Fruit fly (Drosophila melanogaster): ENCODE data around the gene mRpL36.

The mRpL36 gene

dm6 chr3L:8157079-8157478 lies 32.1 kb upstream of the mRpL36 start:
- TF ChIP-seq CG3032 (tag; optimal IDR thresholded peaks at IDR 0.05): peak; percentile 38
- TF ChIP-seq Hr39 (GFP tag; optimal IDR thresholded peaks at IDR 0.05): peak; percentile 55
- TF ChIP-seq CG3919 (GFP tag; optimal IDR thresholded peaks at IDR 0.05): peak; percentile 64
- peak; percentile 62 for TF ChIP-seq CG8632 (GFP tag; optimal IDR thresholded peaks at IDR 0.05)
- no peak for TF ChIP-seq CG11294 (GFP tag; IDR thresholded peaks at IDR 0.05)
- peak; percentile 43 for TF ChIP-seq cyc (GFP tag; optimal IDR thresholded peaks at IDR 0.05)
- TF ChIP-seq OdsH (GFP tag; optimal IDR thresholded peaks at IDR 0.05): peak; percentile 63
- TF ChIP-seq Blimp-1 (GFP tag; optimal IDR thresholded peaks at IDR 0.05): peak; percentile 4
- no peak for TF ChIP-seq spab (GFP tag; optimal IDR thresholded peaks at IDR 0.05)
- peak; percentile 67 for TF ChIP-seq CG34406 (GFP tag; optimal IDR thresholded peaks at IDR 0.05)
- TF ChIP-seq CG6854 (GFP tag; optimal IDR thresholded peaks at IDR 0.05): no peak
- TF ChIP-seq CG6808 (GFP tag; optimal IDR thresholded peaks at IDR 0.05): no peak
- peak; percentile 32 for TF ChIP-seq Sox15 (GFP tag; optimal IDR thresholded peaks at IDR 0.05)
- TF ChIP-seq CG11762 (GFP tag; optimal IDR thresholded peaks at IDR 0.05; ENCODE audit: insufficient read depth): peak; percentile 41
- peak; percentile 6 for TF ChIP-seq CG32006 (GFP tag; optimal IDR thresholded peaks at IDR 0.05)
- no peak for TF ChIP-seq fd85E (GFP tag; optimal IDR thresholded peaks at IDR 0.05)
- no peak for TF ChIP-seq salr (GFP tag; optimal IDR thresholded peaks at IDR 0.05)
- TF ChIP-seq CG6276 (GFP tag; optimal IDR thresholded peaks at IDR 0.05): no peak
- TF ChIP-seq Eip75B (GFP tag; optimal IDR thresholded peaks at IDR 0.05): peak; percentile 51
- TF ChIP-seq CG10631 (GFP tag; optimal IDR thresholded peaks at IDR 0.05): peak; percentile 53
- no peak for TF ChIP-seq CG15336 (GFP tag; IDR thresholded peaks at IDR 0.05)
- TF ChIP-seq CG8119 (GFP tag; IDR thresholded peaks at IDR 0.05): no peak
- TF ChIP-seq net (GFP tag; optimal IDR thresholded peaks at IDR 0.05): no peak
- no peak for TF ChIP-seq Lpt (GFP tag; optimal IDR thresholded peaks at IDR 0.05)
- TF ChIP-seq CG9139 (GFP tag; optimal IDR thresholded peaks at IDR 0.05): peak; percentile 21
- TF ChIP-seq achi (GFP tag; optimal IDR thresholded peaks at IDR 0.05): peak; percentile 41
- peak; percentile 45 for TF ChIP-seq acj6 (GFP tag; optimal IDR thresholded peaks at IDR 0.05)
- TF ChIP-seq Hr38 (GFP tag; optimal IDR thresholded peaks at IDR 0.05): no peak
- TF ChIP-seq Hr4 (GFP tag; optimal IDR thresholded peaks at IDR 0.05): no peak
- TF ChIP-seq Ets96B (tag; optimal IDR thresholded peaks at IDR 0.05): peak; percentile 30
- TF ChIP-seq CG4318 (GFP tag; optimal IDR thresholded peaks at IDR 0.05): no peak
- TF ChIP-seq dsx (GFP tag; optimal IDR thresholded peaks at IDR 0.05; ENCODE audit: poor library complexity, severe bottlenecking): peak; percentile 18
- peak; percentile 58 for TF ChIP-seq CG31627 (GFP tag; optimal IDR thresholded peaks at IDR 0.05)
- TF ChIP-seq ss (GFP tag; optimal IDR thresholded peaks at IDR 0.05): peak in 1 of 2 experiments; percentile 50
- TF ChIP-seq Gug (GFP tag; IDR thresholded peaks at IDR 0.05): no peak
- peak; percentile 58 for TF ChIP-seq CG10669 (GFP tag; optimal IDR thresholded peaks at IDR 0.05)
- peak; percentile 75 for TF ChIP-seq esn (GFP tag; optimal IDR thresholded peaks at IDR 0.05)
- TF ChIP-seq Sox102F (GFP tag; optimal IDR thresholded peaks at IDR 0.05): peak; percentile 45
- TF ChIP-seq lz (GFP tag; optimal IDR thresholded peaks at IDR 0.05): peak; percentile 59
- TF ChIP-seq dac (GFP tag; optimal IDR thresholded peaks at IDR 0.05): no peak
- peak; percentile 17 for TF ChIP-seq CG8319 (GFP tag; optimal IDR thresholded peaks at IDR 0.05)
- peak; percentile 28 for TF ChIP-seq fd59A (GFP tag; optimal IDR thresholded peaks at IDR 0.05)
- no peak for TF ChIP-seq CG16779 (tag; optimal IDR thresholded peaks at IDR 0.05)
- TF ChIP-seq CG1621 (tag; optimal IDR thresholded peaks at IDR 0.05): no peak
- peak; percentile 48; the same call in 1 of the 3 replicates for TF ChIP-seq CG6163 (GFP tag; IDR thresholded peaks at IDR 0.05)
- peak; percentile 51 for TF ChIP-seq pdm3 (GFP tag; optimal IDR thresholded peaks at IDR 0.05)
- peak; percentile 72 for TF ChIP-seq topi (GFP tag; optimal IDR thresholded peaks at IDR 0.05)
- peak; percentile 64 for TF ChIP-seq Sox14 (GFP tag; optimal IDR thresholded peaks at IDR 0.05)
- no peak for TF ChIP-seq eg (GFP tag; IDR thresholded peaks at IDR 0.05)
- TF ChIP-seq Smox (GFP tag; optimal IDR thresholded peaks at IDR 0.05): peak; percentile 59
- TF ChIP-seq vri (GFP tag; optimal IDR thresholded peaks at IDR 0.05): peak; percentile 24
- TF ChIP-seq Met (GFP tag; optimal IDR thresholded peaks at IDR 0.05): peak; percentile 66

Measured in whole organism, prepupa.